Fruit fly (Drosophila melanogaster) whole organism, embryonic: ENCODE measurements around the gene CG13850.

ENCODE experiments used
- Awh ChIP-seq: fragments of 200-800 bp; sonication (Bioruptor generic); IDR thresholded peaks from 2 replicates; pipeline ENCODE4, ENCODE4 v1.3.6; 2022; ENCODE audit warnings: missing biosample characterization, missing genetic modification characterization
- Blimp-1 ChIP-seq: fragments of 200-800 bp; sonication (Bioruptor generic); optimal IDR thresholded peaks from 3 replicates; lab custom pipeline; 2018; ENCODE audit warnings: missing biosample characterization, missing genetic modification characterization, mild to moderate bottlenecking, moderate library complexity, missing genetic modification reagents
- BtbVII ChIP-seq: fragments of 200-800 bp; sonication (Bioruptor generic); optimal IDR thresholded peaks from 3 replicates; lab custom pipeline; 2017; ENCODE audit warnings: missing biosample characterization, mild to moderate bottlenecking, missing genetic modification characterization
- CG10366 ChIP-seq: fragments of 200-800 bp; sonication (Bioruptor generic); IDR thresholded peaks from 2 replicates; pipeline ENCODE4 v1.3.6; 2022; ENCODE audit warnings: missing biosample characterization, missing genetic modification characterization
- CG10654 ChIP-seq: fragments of 200-800 bp; sonication (Bioruptor generic); optimal IDR thresholded peaks from 2 replicates; lab custom pipeline; 2016; ENCODE audit warnings: missing biosample characterization, missing genetic modification characterization
- CG12071 ChIP-seq: fragments of 200-800 bp; sonication (Bioruptor generic); optimal IDR thresholded peaks from 3 replicates; lab custom pipeline; 2018; ENCODE audit warnings: missing biosample characterization, mild to moderate bottlenecking, missing genetic modification characterization
- CG18599 ChIP-seq: fragments of 200-800 bp; sonication (Bioruptor generic); optimal IDR thresholded peaks from 3 replicates; lab custom pipeline; 2017; ENCODE audit warnings: missing biosample characterization, missing genetic modification characterization, mild to moderate bottlenecking, moderate library complexity, missing genetic modification reagents
- CG2202 ChIP-seq: fragments of 200-800 bp; sonication (Bioruptor generic); optimal IDR thresholded peaks from 2 replicates; lab custom pipeline; 2018; ENCODE audit warnings: missing biosample characterization, mild to moderate bottlenecking, missing genetic modification characterization
- CG31224 ChIP-seq: fragments of 200-800 bp; sonication (Bioruptor generic); IDR thresholded peaks from 2 replicates; pipeline ENCODE4 v1.3.6; 2022; ENCODE audit warnings: missing biosample characterization, missing genetic modification characterization
- CG31365 ChIP-seq: fragments of 200-800 bp; sonication (Bioruptor generic); optimal IDR thresholded peaks from 2 replicates; lab custom pipeline; 2018; ENCODE audit warnings: missing biosample characterization, mild to moderate bottlenecking, missing genetic modification characterization
- CG3163 ChIP-seq: fragments of 200-800 bp; sonication (Bioruptor generic); optimal IDR thresholded peaks from 3 replicates; lab custom pipeline; 2016; ENCODE audit warnings: missing biosample characterization, missing genetic modification characterization
- CG32772 ChIP-seq: fragments of 200-800 bp; sonication (Bioruptor generic); IDR thresholded peaks from 2 replicates; pipeline ENCODE4 v1.3.6; 2022; ENCODE audit warnings: missing biosample characterization, missing genetic modification characterization
- CG33557 ChIP-seq: fragments of 200-800 bp; sonication (Bioruptor generic); optimal IDR thresholded peaks from 2 replicates; lab custom pipeline; 2019; ENCODE audit warnings: missing biosample characterization, mild to moderate bottlenecking, missing genetic modification characterization, moderate library complexity
- CG34422 ChIP-seq: fragments of 200-800 bp; sonication (Bioruptor generic); IDR thresholded peaks from 3 replicates; pipeline ENCODE4 v1.3.6; 2022; ENCODE audit warnings: missing biosample characterization, missing genetic modification characterization
- CG4282 ChIP-seq: fragments of 200-800 bp; sonication (Bioruptor generic); optimal IDR thresholded peaks from 2 replicates; lab custom pipeline; 2016; ENCODE audit warnings: missing biosample characterization, missing genetic modification characterization
- CG4328 ChIP-seq: fragments of 200-800 bp; sonication (Bioruptor generic); optimal IDR thresholded peaks from 3 replicates; lab custom pipeline; 2017; ENCODE audit warnings: missing biosample characterization, missing genetic modification reagents, missing genetic modification characterization
- CG4404 ChIP-seq: fragments of 200-800 bp; sonication (Bioruptor generic); IDR thresholded peaks from 2 replicates; pipeline ENCODE4 v1.3.6; 2022; ENCODE audit warnings: missing biosample characterization, missing genetic modification characterization
- CG6765 ChIP-seq: fragments of 200-800 bp; sonication (Bioruptor generic); optimal IDR thresholded peaks from 3 replicates; lab custom pipeline; 2017; ENCODE audit warnings: missing biosample characterization, mild to moderate bottlenecking, missing genetic modification characterization
- CG7357 ChIP-seq: fragments of 200-800 bp; sonication (Bioruptor generic); IDR thresholded peaks from 3 replicates; pipeline ENCODE4 v1.3.6; 2022; ENCODE audit warnings: missing biosample characterization, missing genetic modification characterization
- CG7745 ChIP-seq: fragments of 200-800 bp; sonication (Bioruptor generic); optimal IDR thresholded peaks from 2 replicates; lab custom pipeline; 2018; ENCODE audit warnings: missing biosample characterization, mild to moderate bottlenecking, missing genetic modification characterization, moderate library complexity
- CG7987 ChIP-seq: fragments of 200-800 bp; sonication (Bioruptor generic); optimal IDR thresholded peaks from 2 replicates; lab custom pipeline; 2018; ENCODE audit warnings: missing biosample characterization, mild to moderate bottlenecking, missing genetic modification characterization, moderate library complexity
- CG8089 ChIP-seq: fragments of 200-800 bp; sonication (Bioruptor generic); optimal IDR thresholded peaks from 3 replicates; lab custom pipeline; 2016; ENCODE audit warnings: missing biosample characterization, missing genetic modification characterization
- CG9797 ChIP-seq: fragments of 200-800 bp; sonication (Bioruptor generic); optimal IDR thresholded peaks from 3 replicates; lab custom pipeline; 2018; ENCODE audit warnings: missing biosample characterization, mild to moderate bottlenecking, missing genetic modification characterization
- Dfd ChIP-seq, 2 experiments: fragments of >200 bp; optimal IDR thresholded peaks; 2 replicates each; lab custom pipeline; 2017; ENCODE audit warnings: missing biosample characterization in 2 of 2, missing genetic modification characterization in 2 of 2
- E2f2 ChIP-seq: fragments of 200-800 bp; sonication (Bioruptor generic); IDR thresholded peaks from 2 replicates; pipeline ENCODE4 v1.3.6; 2022; ENCODE audit warnings: missing biosample characterization, missing genetic modification characterization
- ERR ChIP-seq: fragments of 200-800 bp; sonication (Bioruptor generic); optimal IDR thresholded peaks from 2 replicates; lab custom pipeline; 2016; ENCODE audit warnings: missing biosample characterization, missing genetic modification characterization
- Eip74EF ChIP-seq, 2 experiments: fragments of 200-800 bp in 1 of 2; fragments of >200 bp in 1 of 2; sonication (Bioruptor generic) in 1 of 2; optimal IDR thresholded peaks; 2 replicates each; lab custom pipeline; 2017 to 2019; ENCODE audit warnings: missing biosample characterization in 2 of 2, missing genetic modification characterization in 2 of 2, mild to moderate bottlenecking in 1 of 2, moderate library complexity in 1 of 2
- HmgD ChIP-seq: fragments of 200-800 bp; sonication (Bioruptor generic); optimal IDR thresholded peaks from 3 replicates; lab custom pipeline; 2016; ENCODE audit warnings: missing biosample characterization, missing genetic modification characterization
- Hr51 ChIP-seq, 2 experiments: fragments of 200-800 bp; sonication (Bioruptor generic); optimal IDR thresholded peaks; 2 replicates in 1 of 2; 3 replicates in 1 of 2; lab custom pipeline; 2016 to 2018; ENCODE audit warnings: missing biosample characterization in 2 of 2, missing genetic modification characterization in 2 of 2, mild to moderate bottlenecking in 1 of 2, moderate library complexity in 1 of 2
- Spps ChIP-seq: fragments of 200-800 bp; sonication (Bioruptor generic); optimal IDR thresholded peaks from 2 replicates; lab custom pipeline; 2018; ENCODE audit warnings: missing biosample characterization, mild to moderate bottlenecking, missing genetic modification characterization
- Sry-β ChIP-seq: fragments of 200-800 bp; sonication (Bioruptor generic); optimal IDR thresholded peaks from 2 replicates; lab custom pipeline; 2018; ENCODE audit warnings: missing biosample characterization, mild to moderate bottlenecking, missing genetic modification characterization, moderate library complexity
- Ssrp ChIP-seq: fragments of 200-800 bp; sonication (Bioruptor generic); optimal IDR thresholded peaks from 2 replicates; lab custom pipeline; 2018; ENCODE audit warnings: missing biosample characterization, mild to moderate bottlenecking, missing genetic modification characterization, moderate library complexity
- TFAM ChIP-seq: fragments of 200-800 bp; sonication (Bioruptor generic); optimal IDR thresholded peaks from 2 replicates; lab custom pipeline; 2017; ENCODE audit warnings: missing biosample characterization, missing genetic modification characterization, inconsistent platforms
- bigmax ChIP-seq: fragments of 200-800 bp; sonication (Bioruptor generic); optimal IDR thresholded peaks from 2 replicates; lab custom pipeline; 2018; ENCODE audit warnings: missing biosample characterization, mild to moderate bottlenecking, missing genetic modification characterization
- chinmo ChIP-seq: fragments of 200-800 bp; sonication (Bioruptor generic); IDR thresholded peaks from 4 replicates; pipeline ENCODE4 v1.3.6; 2022; ENCODE audit warnings: missing biosample characterization, missing genetic modification characterization; ENCODE audit not compliant: partially characterized antibody
- cwo ChIP-seq: fragments of 200-800 bp; sonication (Bioruptor generic); optimal IDR thresholded peaks from 3 replicates; lab custom pipeline; 2017; ENCODE audit warnings: missing biosample characterization, missing genetic modification characterization, mild to moderate bottlenecking, moderate library complexity, missing genetic modification reagents
- dysf ChIP-seq: fragments of 200-800 bp; sonication (Bioruptor generic); IDR thresholded peaks from 3 replicates; pipeline ENCODE4 v1.3.6; 2022; ENCODE audit warnings: missing biosample characterization, missing genetic modification characterization
- esg ChIP-seq: fragments of 200-800 bp; sonication (Bioruptor generic); conservative IDR thresholded peaks from 2 replicates; pipeline ENCODE4 v1.3.6; 2022; ENCODE audit warnings: missing biosample characterization, missing genetic modification characterization
- ewg ChIP-seq: fragments of 200-800 bp; sonication (Bioruptor generic); optimal IDR thresholded peaks from 3 replicates; lab custom pipeline; 2017; ENCODE audit warnings: mild to moderate bottlenecking, missing biosample characterization, missing genetic modification reagents, missing genetic modification characterization
- ftz-f1 ChIP-seq: fragments of 200-800 bp; sonication (Bioruptor generic); optimal IDR thresholded peaks from 2 replicates; lab custom pipeline; 2016; ENCODE audit warnings: missing biosample characterization, missing genetic modification characterization
- insv ChIP-seq, 2 experiments: fragments of 200-800 bp; sonication (Bioruptor generic); optimal IDR thresholded peaks; 3 replicates each; lab custom pipeline; 2016 to 2018; ENCODE audit warnings: missing biosample characterization in 2 of 2, missing genetic modification characterization in 2 of 2
- inv ChIP-seq: fragments of 200-800 bp; sonication (Bioruptor generic); IDR thresholded peaks from 2 replicates; pipeline ENCODE4 v1.3.6; 2022; ENCODE audit warnings: missing biosample characterization, missing genetic modification characterization; ENCODE audit not compliant: partially characterized antibody
- kah ChIP-seq: fragments of 200-800 bp; sonication (Bioruptor generic); optimal IDR thresholded peaks from 2 replicates; lab custom pipeline; 2018; ENCODE audit warnings: missing biosample characterization, mild to moderate bottlenecking, missing genetic modification characterization
- knrl ChIP-seq: fragments of 200-800 bp; sonication (Bioruptor generic); IDR thresholded peaks from 3 replicates; pipeline ENCODE4 v1.3.6; 2022; ENCODE audit warnings: missing biosample characterization, missing genetic modification characterization; ENCODE audit not compliant: partially characterized antibody
- onecut ChIP-seq: fragments of 200-800 bp; sonication (Bioruptor generic); IDR thresholded peaks from 2 replicates; pipeline ENCODE4 v1.3.6; 2022; ENCODE audit warnings: missing biosample characterization, missing genetic modification characterization
- pzg ChIP-seq: fragments of 200-800 bp; sonication (Bioruptor generic); optimal IDR thresholded peaks from 3 replicates; lab custom pipeline; 2018; ENCODE audit warnings: missing biosample characterization, mild to moderate bottlenecking, missing genetic modification characterization, moderate library complexity
- sim ChIP-seq: fragments of 200-800 bp; sonication (Bioruptor generic); IDR thresholded peaks from 2 replicates; pipeline ENCODE4 v1.3.6; 2022; ENCODE audit warnings: missing biosample characterization, missing genetic modification characterization
- sna ChIP-seq: fragments of 200-800 bp; sonication (Bioruptor generic); IDR thresholded peaks from 2 replicates; pipeline ENCODE4 v1.3.6; 2022; ENCODE audit warnings: missing biosample characterization, missing genetic modification characterization; ENCODE audit not compliant: partially characterized antibody
- tap ChIP-seq: fragments of 200-800 bp; optimal IDR thresholded peaks from 3 replicates; lab custom pipeline; 2019; ENCODE audit warnings: missing biosample characterization, mild to moderate bottlenecking, missing genetic modification characterization, moderate library complexity
- tin ChIP-seq: fragments of 200-800 bp; sonication (Bioruptor generic); optimal IDR thresholded peaks from 3 replicates; lab custom pipeline; 2016; ENCODE audit warnings: missing biosample characterization, missing genetic modification characterization

The CG13850 gene

DNA sequence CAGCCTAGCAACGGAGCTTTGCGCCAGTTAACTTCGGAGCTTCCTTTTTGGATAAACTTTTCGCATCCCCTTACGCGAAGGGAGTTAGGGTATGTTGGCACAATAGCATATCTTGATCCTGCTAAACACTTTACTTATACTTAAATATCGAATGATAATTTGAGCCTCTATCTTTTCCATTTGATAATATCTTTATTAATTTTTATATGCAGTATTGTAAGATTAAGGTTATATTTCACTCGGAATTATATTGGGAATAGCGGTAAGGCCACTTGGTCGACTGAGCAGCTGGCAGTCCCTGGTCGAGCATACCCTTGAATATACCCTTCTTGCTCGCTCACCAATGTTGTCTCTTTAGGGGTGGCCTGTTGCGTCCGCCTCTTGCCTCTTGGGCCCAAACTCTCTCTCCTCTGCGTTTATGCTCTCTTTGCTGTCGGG, 41.9 kb downstream of the CG13850 start (continued):
- TF ChIP-seq inv (GFP tag; lab: Robert Waterston, UW) (no peak), Awh (GFP tag; lab: Robert Waterston, UW) (peak; percentile 56; the same call in 1 of the 2 replicates), CG6765 (GFP tag; lab: Kevin White, UChicago) (no peak), Sry-β (GFP tag; lab: Kevin White, UChicago) (no peak), CG32772 (GFP tag; lab: Robert Waterston, UW) (peak; percentile 58), insv (GFP tag; optimal IDR thresholded peaks at IDR 0.05; lab: Kevin White, UChicago) (peak in 1 of 2 experiments; percentile 16), CG33557 (no peak), CG4282 (GFP tag; lab: Kevin White, UChicago) (no peak), onecut (GFP tag; lab: Robert Waterston, UW) (peak; percentile 38; the same call in 1 of the 2 replicates), sim (GFP tag; lab: Robert Waterston, UW) (no peak), CG18599 (peak; percentile 87), CG4328 (peak; percentile 46), CG9797 (GFP tag; lab: Kevin White, UChicago) (no peak), chinmo (GFP tag; lab: Robert Waterston, UW) (no peak), Dfd (GFP tag; optimal IDR thresholded peaks at IDR 0.05; lab: Kevin White, UChicago) (no peak), dysf (peak; percentile 82), Hr51 (GFP tag; optimal IDR thresholded peaks at IDR 0.05; lab: Kevin White, UChicago) (peak; percentile 34 to 65), kah (GFP tag; lab: Kevin White, UChicago) (no peak), CG10654 (GFP tag; lab: Kevin White, UChicago) (peak; percentile 42), knrl (GFP tag; lab: Robert Waterston, UW) (no peak), CG10366 (GFP tag; lab: Robert Waterston, UW) (peak; percentile 76), ERR (GFP tag; lab: Kevin White, UChicago) (no peak), pzg (GFP tag; lab: Kevin White, UChicago) (no peak), CG31365 (tag; lab: Kevin White, UChicago) (no peak), Eip74EF (GFP tag; optimal IDR thresholded peaks at IDR 0.05; lab: Kevin White, UChicago) (peak in 1 of 2 experiments; percentile 9), CG2202 (tag; lab: Kevin White, UChicago) (no peak), CG7357 (GFP tag; lab: Robert Waterston, UW) (peak; percentile 45; the same call in 1 of the 3 replicates), sna (no peak), ewg (no peak), CG3163 (GFP tag; lab: Kevin White, UChicago) (no peak), Blimp-1 (no peak), BtbVII (GFP tag; lab: Kevin White, UChicago) (peak; percentile 72), CG34422 (GFP tag; lab: Robert Waterston, UW) (peak; percentile 68), tap (tag; lab: Kevin White, UChicago) (no peak), TFAM (GFP tag; lab: Kevin White, UChicago) (no peak), cwo (GFP tag; lab: Kevin White, UChicago) (peak; percentile 55), esg (GFP tag; lab: Robert Waterston, UW) (peak; percentile 73), CG7745 (no peak), CG31224 (GFP tag; lab: Robert Waterston, UW) (peak; percentile 59), CG8089 (no peak), CG7987 (no peak), E2f2 (GFP tag; lab: Robert Waterston, UW) (peak; percentile 54), CG12071 (GFP tag; lab: Kevin White, UChicago) (peak; percentile 6), Ssrp (tag; lab: Kevin White, UChicago) (peak; percentile 48), bigmax (GFP tag; lab: Kevin White, UChicago) (no peak), tin (GFP tag; lab: Kevin White, UChicago) (peak; percentile 46), CG4404 (GFP tag; lab: Robert Waterston, UW) (no peak; the same call in none of the 2 replicates), HmgD (GFP tag; lab: Kevin White, UChicago) (no peak), ftz-f1 (GFP tag; lab: Kevin White, UChicago) (no peak), Spps (tag; lab: Kevin White, UChicago) (no peak)
